Worm (Caenorhabditis elegans): Measurements from ENCODE around the gene W07A12.4.
A peak's percentile ranks its signal among the peaks of the same experiment; 100 is the strongest.

Gene W07A12.4

DNA sequence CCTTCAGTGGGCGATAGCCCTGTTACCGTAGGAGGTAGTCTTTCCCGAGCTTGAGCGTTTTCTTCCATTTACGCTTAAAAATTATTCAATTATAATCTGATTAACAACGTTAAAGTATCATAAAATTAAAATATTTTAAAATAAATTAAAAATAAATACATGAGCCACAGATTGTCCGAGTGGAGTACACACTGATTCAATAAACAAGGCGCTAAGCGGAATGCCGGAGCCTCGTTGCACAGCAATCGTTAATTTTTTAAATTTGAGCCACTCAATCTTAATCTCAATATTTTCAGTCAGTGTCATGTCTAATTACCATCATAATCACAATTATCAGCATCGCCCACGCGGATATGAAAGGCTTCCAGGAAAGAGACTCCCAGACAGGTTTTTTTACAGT, 31.0 kb downstream of the W07A12.4 start, which contains the start of the genes sec-5 and pir-1 (continued):
- TF ChIP-seq nhr-12 (tag; optimal IDR thresholded peaks at IDR 0.05) = no peak
- TF ChIP-seq hlh-17 (GFP tag; optimal IDR thresholded peaks at IDR 0.05; ENCODE audit: borderline replicate concordance) = no peak
- TF ChIP-seq lir-3 (tag; optimal IDR thresholded peaks at IDR 0.05; ENCODE audit: poor library complexity) = no peak
- peak; percentile 20 for TF ChIP-seq C16A3.4 (tag; optimal IDR thresholded peaks at IDR 0.05)
- TF ChIP-seq lin-15B (tag; optimal IDR thresholded peaks at IDR 0.05) = peak; percentile 39
- no peak for TF ChIP-seq lin-13 (GFP tag; optimal IDR thresholded peaks at IDR 0.05)
- peak; percentile 54 for TF ChIP-seq nhr-47 (tag; optimal IDR thresholded peaks at IDR 0.05)
- peak; percentile 56 for TF ChIP-seq snu-23 (GFP tag; optimal IDR thresholded peaks at IDR 0.05)
- TF ChIP-seq lin-39 (tag; optimal IDR thresholded peaks at IDR 0.05) = no peak
- TF ChIP-seq lin-14 (GFP tag; optimal IDR thresholded peaks at IDR 0.05) = peak; percentile 59
- no peak for TF ChIP-seq sox-4 (tag; optimal IDR thresholded peaks at IDR 0.05)
- TF ChIP-seq ztf-4 (tag; optimal IDR thresholded peaks at IDR 0.05) = no peak
- TF ChIP-seq nhr-77 (tag; optimal IDR thresholded peaks at IDR 0.05) = no peak
- no peak for TF ChIP-seq mdl-1 (tag; optimal IDR thresholded peaks at IDR 0.05)
- TF ChIP-seq jun-1 (tag; optimal IDR thresholded peaks at IDR 0.05) = no peak
- no peak for TF ChIP-seq ces-1 (GFP tag; optimal IDR thresholded peaks at IDR 0.05)
- no peak for TF ChIP-seq dsc-1 (tag; optimal IDR thresholded peaks at IDR 0.05)
- TF ChIP-seq efl-1 (optimal IDR thresholded peaks at IDR 0.05) = peak; percentile 43 to 59
- peak; percentile 63 to 66 for TF ChIP-seq efl-1 (GFP tag; optimal IDR thresholded peaks at IDR 0.05 in 1 of 2)
- TF ChIP-seq nhr-237 (tag; optimal IDR thresholded peaks at IDR 0.05) = no peak
- no peak for TF ChIP-seq zag-1 (tag; optimal IDR thresholded peaks at IDR 0.05)
- no peak for TF ChIP-seq ceh-88 (GFP tag; IDR thresholded peaks at IDR 0.05)
- no peak for TF ChIP-seq unc-62 (GFP tag; optimal IDR thresholded peaks at IDR 0.05)
- no peak for TF ChIP-seq fkh-10 (GFP tag; optimal IDR thresholded peaks at IDR 0.05)
- TF ChIP-seq grh-1 (GFP tag; IDR thresholded peaks at IDR 0.05) = no peak
- TF ChIP-seq lsy-2 (tag; optimal IDR thresholded peaks at IDR 0.05) = peak; percentile 65 to 74
- no peak for TF ChIP-seq ztf-11 (tag; optimal IDR thresholded peaks at IDR 0.05)
- no peak for TF ChIP-seq egl-13 (tag; optimal IDR thresholded peaks at IDR 0.05)
- TF ChIP-seq nhr-71 (tag; optimal IDR thresholded peaks at IDR 0.05) = peak; percentile 63
- TF ChIP-seq ets-5 (GFP tag; IDR thresholded peaks at IDR 0.05) = no peak
- TF ChIP-seq C04F5.9 (tag; optimal IDR thresholded peaks at IDR 0.05) = peak; percentile 42
- no peak for TF ChIP-seq aha-1 (tag; optimal IDR thresholded peaks at IDR 0.05)
- peak; percentile 37 for TF ChIP-seq tbx-2 (tag; optimal IDR thresholded peaks at IDR 0.05)
- peak in 1 of 6 experiments; percentile 57 for TF ChIP-seq elt-3 (tag; optimal IDR thresholded peaks at IDR 0.05)
- no peak for TF ChIP-seq pqm-1 (tag; optimal IDR thresholded peaks at IDR 0.05)
- TF ChIP-seq hlh-4 (tag; optimal IDR thresholded peaks at IDR 0.05) = no peak
- TF ChIP-seq fos-1 (tag; optimal IDR thresholded peaks at IDR 0.05) = no peak
- TF ChIP-seq nhr-90 (tag; optimal IDR thresholded peaks at IDR 0.05; ENCODE audit: poor library complexity) = peak; percentile 48
- TF ChIP-seq dpl-1 (GFP tag; optimal IDR thresholded peaks at IDR 0.05) = peak in 1 of 3 experiments; percentile 53
- peak; percentile 45 for TF ChIP-seq nhr-20 (tag; optimal IDR thresholded peaks at IDR 0.05)
- no peak for TF ChIP-seq zip-4 (GFP tag; optimal IDR thresholded peaks at IDR 0.05)
- TF ChIP-seq ceh-82 (tag; optimal IDR thresholded peaks at IDR 0.05) = peak; percentile 17 to 38 (median 31)
- TF ChIP-seq xbp-1 (tag; optimal IDR thresholded peaks at IDR 0.05) = peak; percentile 48
- no peak for TF ChIP-seq fkh-8 (tag; optimal IDR thresholded peaks at IDR 0.05)
- peak; percentile 30 for TF ChIP-seq blmp-1 (tag; optimal IDR thresholded peaks at IDR 0.05)
- no peak for TF ChIP-seq nhr-28 (tag; optimal IDR thresholded peaks at IDR 0.05)
- TF ChIP-seq snpc-4 (tag; optimal IDR thresholded peaks at IDR 0.05) = no peak
- TF ChIP-seq isw-1 (GFP tag; IDR thresholded peaks at IDR 0.05) = peak; percentile 28

All from whole organism, L1 larva.